Worm (Caenorhabditis elegans) whole organism, L1 larva: ENCODE measurements around the gene srlf-32.

Source experiments
- C16A3.4 ChIP-seq: fragments of 150-350 bp; optimal IDR thresholded peaks from 2 replicates; lab custom pipeline; 2014; ENCODE audit warnings: missing biosample characterization, missing genetic modification characterization
- blmp-1 ChIP-seq: fragments of 150-350 bp; optimal IDR thresholded peaks from 2 replicates; lab custom pipeline; 2014; ENCODE audit warnings: missing biosample characterization, missing genetic modification characterization
- ces-1 ChIP-seq: fragments of 150-350 bp; optimal IDR thresholded peaks from 2 replicates; lab custom pipeline; 2014; ENCODE audit warnings: missing biosample characterization, missing genetic modification reagents, missing genetic modification characterization
- dpl-1 ChIP-seq, 3 experiments: fragments of 150-350 bp in 2 of 3; sonication (generic microtip) in 1 of 3; optimal IDR thresholded peaks; 2 replicates each; lab custom pipeline; 2014 to 2017; ENCODE audit warnings: missing biosample characterization in 3 of 3, missing genetic modification characterization in 3 of 3, missing genetic modification reagents in 3 of 3
- efl-1 ChIP-seq, 4 experiments: fragments of 150-350 bp; optimal IDR thresholded peaks in 3 of 4; peaks in 1 of 4; 1 replicate in 1 of 4; 2 replicates in 3 of 4; lab custom pipeline; 2014; ENCODE audit warnings: missing biosample characterization in 2 of 4, missing genetic modification characterization in 2 of 4, missing genetic modification reagents in 2 of 4
- elt-2 ChIP-seq: sonication (generic microtip); optimal IDR thresholded peaks from 2 replicates; lab custom pipeline; 2016; ENCODE audit warnings: missing genetic modification characterization, mild to moderate bottlenecking, inconsistent platforms, missing compliant biosample characterization, missing genetic modification reagents
- elt-3 ChIP-seq, 6 experiments: fragments of 150-350 bp in 1 of 6; sonication (generic microtip); optimal IDR thresholded peaks; 2 replicates each; lab custom pipeline; 2017 to 2018; ENCODE audit warnings: missing biosample characterization in 6 of 6, missing genetic modification characterization in 6 of 6, inconsistent platforms in 1 of 6
- ets-5 ChIP-seq: fragments of 200-800 bp; sonication (Bioruptor generic); IDR thresholded peaks from 2 replicates; pipeline ENCODE4 v1.3.6; 2022; ENCODE audit warnings: missing genetic modification characterization, missing compliant biosample characterization
- fkh-4 ChIP-seq: sonication (generic microtip); optimal IDR thresholded peaks from 2 replicates; lab custom pipeline; 2016; ENCODE audit warnings: missing compliant biosample characterization, missing genetic modification characterization, borderline replicate concordance
- lin-14 ChIP-seq: fragments of 200-800 bp; sonication (Bioruptor generic); optimal IDR thresholded peaks from 2 replicates; lab custom pipeline; 2018; ENCODE audit warnings: mild to moderate bottlenecking, missing genetic modification characterization, moderate library complexity, missing compliant biosample characterization
- lin-35 ChIP-seq, 2 experiments: fragments of 150-350 bp; optimal IDR thresholded peaks; 2 replicates each; lab custom pipeline; 2014; ENCODE audit warnings: missing biosample characterization in 2 of 2, missing genetic modification characterization in 2 of 2, missing genetic modification reagents in 2 of 2
- mdl-1 ChIP-seq, 2 experiments: fragments of 150-350 bp; optimal IDR thresholded peaks; 2 replicates each; lab custom pipeline; 2014 to 2017; ENCODE audit warnings: missing biosample characterization in 2 of 2, missing genetic modification characterization in 2 of 2, inconsistent platforms in 1 of 2
- mep-1 ChIP-seq: fragments of 150-350 bp; optimal IDR thresholded peaks from 2 replicates; lab custom pipeline; 2014; ENCODE audit warnings: missing biosample characterization, missing genetic modification characterization
- nhr-12 ChIP-seq: sonication (generic microtip); optimal IDR thresholded peaks from 2 replicates; lab custom pipeline; 2017; ENCODE audit warnings: missing biosample characterization, missing genetic modification characterization
- nhr-20 ChIP-seq: sonication (generic microtip); optimal IDR thresholded peaks from 2 replicates; lab custom pipeline; 2016; ENCODE audit warnings: mild to moderate bottlenecking, missing genetic modification characterization, missing compliant biosample characterization
- nhr-47 ChIP-seq: sonication (generic microtip); optimal IDR thresholded peaks from 2 replicates; lab custom pipeline; 2016; ENCODE audit warnings: mild to moderate bottlenecking, missing genetic modification characterization, moderate library complexity, missing compliant biosample characterization
- nhr-71 ChIP-seq: sonication (generic microtip); optimal IDR thresholded peaks from 2 replicates; lab custom pipeline; 2016; ENCODE audit warnings: mild to moderate bottlenecking, missing genetic modification characterization, moderate library complexity, missing compliant biosample characterization
- nhr-85 ChIP-seq: sonication (generic microtip); peaks from one replicate; lab custom pipeline; 2016; ENCODE audit warnings: missing genetic modification characterization, inconsistent platforms, missing compliant biosample characterization
- nhr-90 ChIP-seq: sonication (generic microtip); optimal IDR thresholded peaks from 2 replicates; lab custom pipeline; 2016; ENCODE audit warnings: mild to moderate bottlenecking, missing genetic modification characterization, missing compliant biosample characterization; ENCODE audit not compliant: poor library complexity
- snpc-4 ChIP-seq: fragments of 150-350 bp; optimal IDR thresholded peaks from 2 replicates; lab custom pipeline; 2014; ENCODE audit warnings: missing biosample characterization, missing genetic modification characterization
- snu-23 ChIP-seq: sonication (generic microtip); optimal IDR thresholded peaks from 2 replicates; lab custom pipeline; 2016; ENCODE audit warnings: missing genetic modification characterization, missing compliant biosample characterization
- sox-4 ChIP-seq: sonication (generic microtip); optimal IDR thresholded peaks from 2 replicates; lab custom pipeline; 2016; ENCODE audit warnings: missing genetic modification characterization, missing compliant biosample characterization
- tlp-1 ChIP-seq: fragments of 150-350 bp; optimal IDR thresholded peaks from 2 replicates; lab custom pipeline; 2014; ENCODE audit warnings: missing biosample characterization, missing genetic modification characterization
- xbp-1 ChIP-seq: sonication (generic microtip); optimal IDR thresholded peaks from 2 replicates; lab custom pipeline; 2016; ENCODE audit warnings: missing genetic modification characterization, missing compliant biosample characterization
- ztf-11 ChIP-seq, 2 experiments: sonication (generic microtip); optimal IDR thresholded peaks; 2 replicates each; lab custom pipeline; 2016 to 2017; ENCODE audit warnings: missing genetic modification characterization in 2 of 2, missing biosample characterization in 1 of 2, missing compliant biosample characterization in 1 of 2

The srlf-32 gene

DNA sequence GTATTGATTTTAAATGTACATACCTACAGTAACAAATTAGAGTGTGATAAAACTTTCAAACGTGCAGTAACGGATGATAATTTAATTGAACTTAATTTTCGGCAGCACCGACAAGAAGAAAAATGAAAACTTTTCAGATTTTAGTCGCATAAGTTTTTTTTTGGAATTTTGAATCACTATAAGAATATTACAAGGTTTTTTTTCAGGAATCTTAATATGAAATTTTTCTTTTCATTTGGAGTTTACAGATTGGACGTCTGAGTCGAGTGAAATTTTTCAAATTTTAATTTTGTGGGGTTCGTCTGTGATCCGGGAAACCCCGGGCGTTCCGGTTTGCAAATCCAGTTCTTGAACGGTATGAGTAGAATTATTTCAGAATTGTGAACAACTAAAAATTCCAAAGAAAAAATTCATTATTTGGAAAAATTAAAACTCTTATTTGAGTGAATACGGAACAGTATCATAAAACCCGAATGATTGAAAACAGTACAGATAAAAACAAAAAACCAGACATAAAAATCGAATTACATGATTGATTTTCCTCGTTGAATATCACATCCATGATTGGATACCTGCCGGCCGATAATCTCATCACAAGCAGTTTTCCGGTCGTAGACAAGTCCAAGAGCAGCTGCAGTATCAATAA is 12.4 kb upstream of the srlf-32 start:
- TF ChIP-seq lin-35 (GFP tag; optimal IDR thresholded peaks at IDR 0.05; lab: Kevin White, UChicago): peak in 1 of 2 experiments; percentile 13
- peak; percentile 26 for TF ChIP-seq nhr-71 (tag; lab: Kevin White, UChicago)
- TF ChIP-seq xbp-1 (tag; lab: Kevin White, UChicago): no peak
- no peak for TF ChIP-seq efl-1 (optimal IDR thresholded peaks at IDR 0.05; lab: Kevin White, UChicago)
- peak in 1 of 2 experiments; percentile 55 for TF ChIP-seq efl-1 (GFP tag; optimal IDR thresholded peaks at IDR 0.05 in 1 of 2; lab: Kevin White, UChicago)
- peak; percentile 46 for TF ChIP-seq elt-2 (tag; lab: Kevin White, UChicago)
- no peak for TF ChIP-seq nhr-12 (tag; lab: Kevin White, UChicago)

DNA sequence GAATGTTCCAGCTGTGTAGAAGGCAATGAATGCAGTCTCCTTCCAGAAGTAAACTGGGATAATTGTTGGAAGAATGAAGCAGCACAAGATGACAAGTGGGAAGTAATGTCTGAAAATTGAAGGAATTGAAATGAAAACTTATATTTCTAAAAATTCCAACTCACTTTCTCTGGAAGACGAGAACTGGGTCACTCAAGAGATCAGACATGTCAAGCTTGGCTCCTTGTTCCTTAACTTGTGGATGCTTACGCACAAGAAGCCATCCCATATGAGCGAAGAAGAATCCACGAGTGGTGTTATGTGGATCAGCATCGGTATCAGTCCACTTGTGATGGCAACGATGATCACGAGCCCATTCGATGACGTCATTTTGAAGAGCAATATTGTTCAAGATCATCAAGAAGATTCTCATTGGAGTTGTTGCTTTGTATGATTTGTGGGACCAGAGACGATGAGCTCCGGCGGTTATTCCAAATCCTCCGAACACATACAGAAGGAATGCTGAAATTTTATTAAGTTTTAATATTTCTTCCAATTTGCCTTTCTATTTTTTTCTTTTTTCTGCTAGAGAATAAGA is 11.5 kb upstream of the srlf-32 start:
- TF ChIP-seq ztf-11 (tag; optimal IDR thresholded peaks at IDR 0.05; lab: Kevin White, UChicago): no peak
- TF ChIP-seq efl-1 (optimal IDR thresholded peaks at IDR 0.05; lab: Kevin White, UChicago): no peak
- TF ChIP-seq efl-1 (GFP tag; optimal IDR thresholded peaks at IDR 0.05 in 1 of 2; lab: Kevin White, UChicago): peak in 1 of 2 experiments; percentile 84
- no peak for TF ChIP-seq ces-1 (GFP tag; lab: Kevin White, UChicago)

DNA sequence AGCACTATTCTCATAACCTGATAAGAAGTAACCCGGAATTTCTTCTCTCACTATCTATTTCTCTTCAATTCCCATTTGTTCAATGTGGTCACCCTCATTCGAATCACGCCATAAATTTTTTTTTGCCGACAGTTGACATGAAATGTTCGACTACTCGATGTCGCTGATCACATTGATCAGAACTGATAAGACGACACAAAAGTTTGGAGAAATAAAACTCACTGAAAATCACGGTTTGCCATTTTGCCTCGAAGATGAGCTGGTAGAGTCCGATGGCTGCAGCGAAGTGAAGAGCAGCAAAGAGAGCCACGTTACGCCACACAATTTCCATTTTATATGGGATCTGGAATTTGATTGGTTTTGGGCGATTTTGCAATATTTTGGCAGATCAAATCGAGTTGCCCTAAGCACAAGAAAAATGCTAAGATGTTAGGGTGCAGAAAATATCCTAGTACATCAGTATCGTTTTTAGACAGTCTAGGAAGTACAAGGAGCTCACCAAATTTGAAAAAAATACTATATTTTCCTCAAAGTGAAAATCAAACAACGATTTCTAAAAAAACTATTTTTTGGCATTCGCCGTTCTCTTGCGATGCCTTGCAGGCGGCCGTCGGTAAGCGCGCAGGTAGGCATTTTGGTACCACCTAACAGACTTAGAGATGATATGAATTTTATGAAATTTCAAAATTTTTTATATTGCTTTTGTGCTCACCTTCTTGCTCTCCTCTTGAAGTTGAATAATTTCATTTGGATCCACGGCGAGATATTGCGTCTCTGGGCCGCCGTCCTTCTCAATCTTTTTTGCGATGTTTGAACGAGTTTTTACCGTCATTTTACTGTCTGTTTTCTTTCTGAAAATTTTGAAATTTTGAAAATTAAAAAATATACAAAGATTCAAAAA is 10.7 kb upstream of the srlf-32 start, which contains the start of gene fat-6:
Gene fat-6 (minus strand): TSS at position 851 of the 901 bp plus-strand sequence.
- TF ChIP-seq nhr-47 (tag; lab: Kevin White, UChicago) (peak; percentile 2), tlp-1 (tag; lab: Kevin White, UChicago) (peak; percentile 24), lin-35 (GFP tag; optimal IDR thresholded peaks at IDR 0.05; lab: Kevin White, UChicago) (peak in 1 of 2 experiments; percentile 24), nhr-71 (tag; lab: Kevin White, UChicago) (peak; percentile 31), nhr-85 (tag; lab: Kevin White, UChicago) (peak; percentile 80), efl-1 (optimal IDR thresholded peaks at IDR 0.05; lab: Kevin White, UChicago) (no peak), efl-1 (GFP tag; optimal IDR thresholded peaks at IDR 0.05 in 1 of 2; lab: Kevin White, UChicago) (peak in 1 of 2 experiments; percentile 83), lin-14 (GFP tag; lab: Kevin White, UChicago) (peak; percentile 58), mdl-1 (tag; optimal IDR thresholded peaks at IDR 0.05; lab: Kevin White, UChicago) (peak in 1 of 2 experiments; percentile 21), sox-4 (tag; lab: Kevin White, UChicago) (no peak), elt-3 (tag; optimal IDR thresholded peaks at IDR 0.05; lab: Kevin White, UChicago) (peak in 3 of 6 experiments; percentile 59 to 60 (median 59)), snpc-4 (tag; lab: Kevin White, UChicago) (no peak), nhr-20 (tag; lab: Kevin White, UChicago) (peak; percentile 32), fkh-4 (tag; lab: Kevin White, UChicago) (no peak), mep-1 (tag; lab: Kevin White, UChicago) (peak; percentile 31), elt-2 (tag; lab: Kevin White, UChicago) (peak; percentile 49), blmp-1 (tag; lab: Kevin White, UChicago) (peak; percentile 23), ets-5 (GFP tag; lab: Robert Waterston, UW) (no peak)

- TF ChIP-seq lin-35 (GFP tag; optimal IDR thresholded peaks at IDR 0.05; lab: Kevin White, UChicago) (peak in 1 of 2 experiments; percentile 50), ztf-11 (tag; optimal IDR thresholded peaks at IDR 0.05; lab: Kevin White, UChicago) (no peak), lin-14 (GFP tag; lab: Kevin White, UChicago) (peak; percentile 6), nhr-85 (tag; lab: Kevin White, UChicago) (peak; percentile 75), nhr-20 (tag; lab: Kevin White, UChicago) (peak; percentile 38), elt-3 (tag; optimal IDR thresholded peaks at IDR 0.05; lab: Kevin White, UChicago) (peak in 2 of 6 experiments; percentile 9 to 25), mep-1 (tag; lab: Kevin White, UChicago) (peak; percentile 14), nhr-90 (tag; lab: Kevin White, UChicago) (peak; percentile 5), sox-4 (tag; lab: Kevin White, UChicago) (no peak), elt-2 (tag; lab: Kevin White, UChicago) (peak; percentile 48), C16A3.4 (tag; lab: Kevin White, UChicago) (no peak), nhr-71 (tag; lab: Kevin White, UChicago) (peak; percentile 32), snu-23 (GFP tag; lab: Kevin White, UChicago) (peak; percentile 38), dpl-1 (GFP tag; optimal IDR thresholded peaks at IDR 0.05; lab: Kevin White, UChicago) (no peak)
Observed at ce11 chrIV:11915768-11916453, 9.9 kb upstream of the srlf-32 start, which contains the start of gene ZK822.9. Gene ZK822.9 (plus strand): TSS chrIV:11915947.
